Fruit fly (Drosophila melanogaster) whole organism: ENCODE results near the gene lsn.
A peak's percentile ranks its signal among the peaks of the same experiment; 100 is the strongest.

ENCODE experiments used
- CG8478 ChIP-seq: fragments of >200 bp; optimal IDR thresholded peaks from 2 replicates; lab custom pipeline; 2018; ENCODE audit warnings: inconsistent platforms
- Dll ChIP-seq: fragments of >200 bp; optimal IDR thresholded peaks from 2 replicates; lab custom pipeline; 2017
- EcR ChIP-seq, 2 experiments: fragments of >200 bp; optimal IDR thresholded peaks; 2 replicates each; lab custom pipeline; 2017; ENCODE audit warnings: missing biosample characterization in 2 of 2, missing genetic modification characterization in 2 of 2, missing genetic modification reagents in 2 of 2
- pan ChIP-seq: fragments of >200 bp; optimal IDR thresholded peaks from 2 replicates; lab custom pipeline; 2017
- psq ChIP-seq: fragments of >200 bp; optimal IDR thresholded peaks from 2 replicates; lab custom pipeline; 2017
- usp ChIP-seq: fragments of >200 bp; optimal IDR thresholded peaks from 2 replicates; lab custom pipeline; 2017; ENCODE audit warnings: missing biosample characterization, missing genetic modification characterization, mixed read lengths

The lsn gene

DNA sequence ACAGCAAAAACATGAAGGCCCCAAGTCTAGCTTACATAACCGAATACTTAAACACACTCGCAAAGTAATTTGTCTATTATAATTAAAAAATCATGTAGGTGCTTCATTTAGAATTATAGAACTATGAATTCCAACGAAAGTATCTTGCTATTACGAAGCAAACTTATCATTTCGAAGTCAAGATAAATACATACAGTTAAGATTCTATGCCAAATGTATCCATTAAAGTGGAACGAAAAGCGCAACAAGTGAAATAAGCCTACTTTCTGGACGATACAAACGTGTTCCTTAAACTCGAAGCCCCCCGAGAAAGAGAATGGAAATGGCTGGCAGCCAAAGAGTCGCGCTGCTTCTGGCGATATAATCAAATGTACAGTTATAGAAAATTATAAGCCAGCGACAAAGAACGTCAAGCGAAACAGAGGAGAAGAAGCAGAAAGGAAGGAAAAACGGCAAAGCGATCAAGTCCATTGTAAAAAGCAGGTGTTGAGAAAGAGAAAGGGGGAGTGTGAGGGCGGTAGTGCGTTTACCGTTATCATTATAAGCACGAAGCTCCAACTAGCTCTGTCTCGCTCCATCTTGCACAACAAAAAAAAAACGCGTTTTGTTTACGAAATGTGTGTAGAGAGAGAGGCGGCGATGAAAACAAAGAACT is 12.3 kb upstream of the lsn start:
- no peak for TF ChIP-seq usp (GFP tag; lab: Kevin White, UChicago)
- no peak for TF ChIP-seq Dll (lab: Kevin White, UChicago)
- TF ChIP-seq psq (lab: Kevin White, UChicago): no peak
- no peak for TF ChIP-seq CG8478 (lab: Kevin White, UChicago)
- TF ChIP-seq EcR (GFP tag; optimal IDR thresholded peaks at IDR 0.05; lab: Kevin White, UChicago): no peak
- TF ChIP-seq pan (lab: Kevin White, UChicago): no peak

DNA sequence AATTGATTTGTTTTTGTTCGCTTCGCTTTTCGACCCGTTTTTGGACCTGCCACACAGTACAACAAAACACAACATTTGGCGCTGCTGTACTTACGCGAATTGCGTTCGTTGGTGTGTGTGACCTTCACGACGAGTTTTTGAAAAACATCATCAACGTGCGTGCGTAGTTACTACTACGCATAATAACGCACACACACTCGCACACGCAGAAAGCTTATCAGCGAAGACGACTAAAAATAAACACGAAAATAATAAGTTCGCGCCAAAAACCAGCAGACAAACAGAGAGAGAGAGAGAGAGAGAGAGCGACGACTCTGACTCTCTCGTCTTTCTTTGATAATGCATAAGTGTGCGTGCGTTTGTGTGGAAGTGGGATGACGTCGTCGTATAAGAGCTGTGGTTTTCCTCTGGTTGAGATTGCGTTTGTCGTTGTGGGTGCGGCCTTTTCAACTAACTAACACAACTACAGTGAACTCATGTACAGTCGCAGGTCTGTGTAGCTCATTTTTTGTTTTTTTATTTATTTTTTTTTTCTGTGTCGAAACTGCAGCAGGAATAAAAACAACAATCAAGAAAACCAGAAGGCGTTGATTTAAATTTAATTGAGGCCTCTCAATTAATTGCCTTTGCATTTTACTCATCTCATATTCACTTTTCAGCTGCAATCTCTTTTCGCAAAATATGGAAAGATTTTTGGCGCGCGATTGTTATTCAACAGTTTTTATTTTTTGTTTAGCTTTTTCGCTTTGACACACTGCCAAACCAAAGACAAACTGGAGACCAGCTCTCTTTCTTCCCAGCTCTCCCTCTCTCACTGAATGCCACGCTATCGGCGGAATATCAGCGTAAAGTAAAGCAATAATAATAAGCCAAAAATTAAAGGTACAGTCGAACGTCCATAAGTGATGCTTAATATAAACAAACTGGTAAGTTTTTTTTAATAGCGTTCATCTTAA is 11.1 kb upstream of the lsn start:
- TF ChIP-seq CG8478 (lab: Kevin White, UChicago): peak; percentile 31
- no peak for TF ChIP-seq Dll (lab: Kevin White, UChicago)

DNA sequence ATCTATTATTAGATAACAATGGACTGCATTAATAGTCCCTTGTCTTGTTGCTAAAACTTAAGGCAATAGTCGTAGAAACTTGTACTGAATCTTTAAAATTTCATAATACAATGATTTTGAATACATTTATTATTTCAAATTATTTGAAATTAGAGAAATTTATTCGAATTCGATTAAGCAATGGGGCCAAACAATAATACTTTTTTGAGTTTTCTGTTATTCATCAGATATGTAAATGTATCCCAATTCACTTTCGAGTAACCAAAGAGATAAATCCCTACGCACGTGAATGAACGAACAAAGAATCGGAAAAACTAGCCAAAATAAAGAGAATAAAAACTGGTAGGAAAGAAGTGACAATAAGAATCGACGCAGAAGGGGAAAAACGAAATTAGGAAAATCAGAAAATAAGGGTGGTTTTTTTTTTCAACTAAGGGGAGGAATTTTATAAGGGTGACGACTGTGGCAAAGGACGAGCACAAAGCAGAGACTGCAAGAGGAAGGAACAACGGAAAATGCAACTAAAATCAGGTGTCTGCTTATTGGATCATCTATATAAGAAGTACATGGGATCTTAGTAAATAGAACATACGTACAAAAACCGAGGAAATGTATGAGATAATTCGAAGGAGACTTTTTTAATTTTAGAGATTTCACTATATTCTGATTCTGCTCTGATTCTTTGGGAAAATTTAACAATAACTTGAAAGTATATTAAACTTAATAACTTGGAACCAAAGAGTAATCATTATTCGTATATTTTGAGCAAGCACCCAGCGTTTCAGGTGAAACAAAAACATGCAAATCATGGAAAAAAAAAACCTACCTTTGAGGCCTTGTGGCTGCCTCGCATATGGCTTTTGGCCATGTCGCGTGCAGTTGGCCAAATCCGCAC is 10.1 kb upstream of the lsn start:
- TF ChIP-seq usp (GFP tag; lab: Kevin White, UChicago) (no peak), EcR (GFP tag; optimal IDR thresholded peaks at IDR 0.05; lab: Kevin White, UChicago) (no peak), CG8478 (lab: Kevin White, UChicago) (no peak), pan (lab: Kevin White, UChicago) (no peak), psq (lab: Kevin White, UChicago) (no peak), Dll (lab: Kevin White, UChicago) (no peak)

DNA sequence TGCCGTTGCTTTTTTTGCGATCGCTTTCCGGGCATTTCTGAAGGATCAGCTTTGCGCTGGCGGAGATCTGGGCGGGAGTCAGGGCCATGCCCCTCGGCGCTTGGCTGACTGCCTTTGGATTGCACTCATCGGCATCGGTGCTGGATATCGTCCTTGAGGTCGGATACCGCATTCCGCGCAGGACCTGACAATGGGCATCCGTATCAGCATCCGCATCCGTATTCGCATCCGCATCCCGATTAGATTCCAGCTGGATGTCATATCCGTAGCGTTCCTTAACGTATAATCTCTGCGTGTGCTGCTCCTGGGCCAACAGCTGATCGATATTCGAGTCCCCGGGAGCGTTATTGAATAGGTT is 9.5 kb upstream of the lsn start:
- TF ChIP-seq psq (lab: Kevin White, UChicago) (no peak), EcR (GFP tag; optimal IDR thresholded peaks at IDR 0.05; lab: Kevin White, UChicago) (no peak), pan (lab: Kevin White, UChicago) (no peak), usp (GFP tag; lab: Kevin White, UChicago) (no peak), CG8478 (lab: Kevin White, UChicago) (no peak), Dll (lab: Kevin White, UChicago) (no peak)

DNA sequence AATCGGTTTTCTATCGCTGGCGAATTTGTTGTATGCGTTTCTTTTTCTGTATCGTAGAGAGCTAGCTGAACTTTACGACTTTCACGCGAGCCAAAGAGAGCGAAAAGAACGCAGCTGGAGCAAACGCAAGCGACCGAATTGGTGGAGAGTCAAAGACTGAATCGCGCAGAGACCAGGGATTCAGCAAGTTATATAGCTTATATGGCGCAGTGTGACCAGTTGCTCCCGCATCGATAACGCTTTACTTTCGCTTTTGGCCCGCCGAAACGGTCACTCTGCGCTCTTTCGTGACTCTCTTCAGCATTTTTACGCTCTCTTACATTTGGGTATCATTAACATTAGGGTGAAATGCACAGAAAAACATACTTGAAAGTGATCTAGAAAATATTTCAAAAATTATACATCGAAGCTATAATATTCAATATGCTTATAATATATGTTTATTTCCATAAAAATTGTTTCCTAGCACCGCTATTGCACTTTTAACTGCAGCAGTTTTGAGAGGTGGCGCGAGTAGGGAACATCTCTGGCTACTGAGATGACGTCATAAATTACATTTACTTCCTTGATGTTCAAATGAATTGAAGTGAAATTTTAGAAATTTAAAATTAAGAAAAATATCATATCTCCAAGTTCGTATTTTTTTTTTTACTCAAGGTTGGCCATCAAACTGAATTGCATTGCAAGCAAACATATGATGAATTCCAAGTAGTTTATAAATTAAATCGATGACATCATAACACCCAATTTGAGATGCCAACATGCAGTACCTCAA is 8.7 kb upstream of the lsn start, which contains the start of gene glec:
TSS of gene glec (minus strand) at position 169 of the 775 bp plus-strand sequence.
- no peak for TF ChIP-seq Dll (lab: Kevin White, UChicago)
- no peak for TF ChIP-seq pan (lab: Kevin White, UChicago)

DNA sequence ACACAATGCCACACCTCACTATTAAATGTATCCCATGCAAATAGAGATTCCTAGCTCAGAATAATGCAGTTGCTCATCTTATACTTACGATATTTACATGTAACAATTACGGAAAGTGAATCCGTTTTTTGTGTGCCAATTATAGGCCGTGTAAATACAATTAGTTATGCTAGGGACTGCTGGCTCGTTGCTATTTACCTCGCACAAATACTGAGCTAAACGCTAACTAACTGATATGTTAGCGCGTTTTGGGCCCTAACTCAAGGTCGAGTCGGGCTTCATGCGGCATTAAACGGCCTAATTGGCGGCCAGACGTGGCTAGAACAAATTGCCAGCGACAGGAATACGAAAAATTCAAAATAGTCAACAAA is 8.1 kb upstream of the lsn start:
- TF ChIP-seq CG8478 (lab: Kevin White, UChicago) (no peak), EcR (GFP tag; optimal IDR thresholded peaks at IDR 0.05; lab: Kevin White, UChicago) (no peak), Dll (lab: Kevin White, UChicago) (no peak), usp (GFP tag; lab: Kevin White, UChicago) (no peak), pan (lab: Kevin White, UChicago) (no peak), psq (lab: Kevin White, UChicago) (no peak)

DNA sequence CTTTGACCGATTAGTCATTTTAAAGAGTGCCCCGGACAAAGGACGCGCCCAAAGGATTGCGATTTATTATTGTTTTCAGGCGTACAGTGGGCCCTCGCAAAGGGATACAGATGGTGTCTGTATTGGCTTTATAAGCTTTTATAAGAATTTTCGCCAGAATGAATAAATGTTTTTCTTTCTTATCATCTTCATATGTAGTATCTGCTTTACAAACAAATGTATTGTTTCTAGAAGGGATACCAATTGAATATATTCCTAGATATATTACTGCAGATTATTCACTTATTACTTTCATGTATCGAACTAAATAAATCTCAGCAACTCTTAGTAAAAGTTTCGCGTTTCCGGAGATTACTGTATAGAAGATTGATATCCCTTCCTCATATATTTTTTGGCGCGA is 7.5 kb upstream of the lsn start:
- TF ChIP-seq Dll (lab: Kevin White, UChicago) (no peak), pan (lab: Kevin White, UChicago) (no peak), usp (GFP tag; lab: Kevin White, UChicago) (no peak), psq (lab: Kevin White, UChicago) (no peak), EcR (GFP tag; optimal IDR thresholded peaks at IDR 0.05; lab: Kevin White, UChicago) (no peak), CG8478 (lab: Kevin White, UChicago) (no peak)

DNA sequence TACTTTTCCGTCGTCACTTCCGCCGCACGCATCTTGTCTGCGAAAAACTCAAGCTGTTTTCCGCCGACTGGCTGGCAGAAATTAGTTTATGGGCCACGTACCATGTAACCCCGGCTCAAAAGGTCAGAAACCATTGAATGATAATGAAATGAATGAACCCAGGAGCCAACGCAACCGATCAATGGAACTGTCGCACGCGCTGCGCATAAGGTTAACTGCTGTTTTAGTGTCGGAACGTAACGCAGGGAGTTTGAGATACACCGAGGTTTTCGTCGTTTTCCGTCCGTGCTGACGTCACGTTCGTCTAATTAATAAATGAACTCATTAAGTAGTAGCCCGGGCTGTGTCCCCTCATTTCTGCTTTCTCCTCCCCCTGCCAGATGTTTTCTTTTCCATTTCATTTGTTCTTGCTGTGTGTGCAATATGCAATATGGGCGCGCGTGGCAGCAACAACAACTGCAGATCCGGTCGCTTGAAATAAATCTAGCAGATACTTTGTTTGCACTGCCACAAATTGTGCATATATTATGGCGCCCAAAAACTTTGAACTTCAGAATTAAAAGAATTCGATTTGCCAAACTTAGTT is 6.6 kb upstream of the lsn start:
- no peak for TF ChIP-seq pan (lab: Kevin White, UChicago)
- TF ChIP-seq usp (GFP tag; lab: Kevin White, UChicago): no peak
- no peak for TF ChIP-seq psq (lab: Kevin White, UChicago)
- no peak for TF ChIP-seq EcR (GFP tag; optimal IDR thresholded peaks at IDR 0.05; lab: Kevin White, UChicago)
- no peak for TF ChIP-seq CG8478 (lab: Kevin White, UChicago)
- TF ChIP-seq Dll (lab: Kevin White, UChicago): no peak

DNA sequence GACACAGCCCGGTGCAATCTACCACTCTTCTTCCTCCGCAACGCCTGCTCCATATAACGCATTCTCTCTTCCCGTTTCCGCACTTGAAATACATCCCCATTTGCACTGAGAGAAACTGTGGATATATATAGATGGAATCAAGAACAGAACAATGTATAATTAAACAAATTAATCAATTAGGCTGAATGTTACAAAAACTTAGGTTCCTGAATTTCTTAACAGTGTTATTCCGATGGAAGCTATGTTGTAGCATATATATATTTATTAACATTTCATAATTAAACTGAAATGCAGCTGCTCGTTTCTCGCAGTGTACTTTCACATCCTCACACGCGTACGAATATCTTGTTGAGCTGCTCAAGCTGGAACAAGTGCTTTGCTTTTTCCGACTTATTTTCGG is 5.5 kb upstream of the lsn start:
- TF ChIP-seq usp (GFP tag; lab: Kevin White, UChicago) (no peak), Dll (lab: Kevin White, UChicago) (no peak), CG8478 (lab: Kevin White, UChicago) (no peak), EcR (GFP tag; optimal IDR thresholded peaks at IDR 0.05; lab: Kevin White, UChicago) (no peak), pan (lab: Kevin White, UChicago) (no peak), psq (lab: Kevin White, UChicago) (no peak)
